Fruit fly (Drosophila melanogaster) whole organism, larva: ENCODE data around the gene IRSp53.
A peak's percentile ranks its signal among the peaks of the same experiment; 100 is the strongest.

Source experiments
- noc ChIP-seq: fragments of 200-800 bp; sonication (Bioruptor generic); optimal IDR thresholded peaks from 3 replicates; lab custom pipeline; 2019; ENCODE audit warnings: missing biosample characterization, mild to moderate bottlenecking, missing genetic modification characterization, moderate library complexity

The IRSp53 gene

DNA sequence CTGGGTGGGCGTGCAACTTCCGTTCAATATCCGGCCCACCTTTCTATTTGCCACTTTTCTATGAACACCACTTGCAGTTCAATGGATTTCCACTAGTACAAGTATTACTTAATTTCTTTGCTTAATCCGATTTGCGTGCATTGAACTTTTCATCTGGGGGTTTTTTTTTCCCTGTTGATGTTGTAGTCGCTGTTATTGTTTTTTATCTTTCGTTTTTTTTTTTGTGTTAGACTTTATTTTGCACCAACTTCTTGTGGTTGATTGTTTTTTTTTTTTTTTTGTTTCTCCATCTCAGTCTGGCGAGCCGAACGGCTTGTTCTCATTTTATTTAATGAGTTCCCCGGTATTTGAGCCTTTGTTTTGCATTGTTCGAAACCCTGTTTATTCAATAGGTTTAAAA, 500 bp downstream of the IRSp53 start:
- no peak for TF ChIP-seq noc (tag; lab: Kevin White, UChicago)

DNA sequence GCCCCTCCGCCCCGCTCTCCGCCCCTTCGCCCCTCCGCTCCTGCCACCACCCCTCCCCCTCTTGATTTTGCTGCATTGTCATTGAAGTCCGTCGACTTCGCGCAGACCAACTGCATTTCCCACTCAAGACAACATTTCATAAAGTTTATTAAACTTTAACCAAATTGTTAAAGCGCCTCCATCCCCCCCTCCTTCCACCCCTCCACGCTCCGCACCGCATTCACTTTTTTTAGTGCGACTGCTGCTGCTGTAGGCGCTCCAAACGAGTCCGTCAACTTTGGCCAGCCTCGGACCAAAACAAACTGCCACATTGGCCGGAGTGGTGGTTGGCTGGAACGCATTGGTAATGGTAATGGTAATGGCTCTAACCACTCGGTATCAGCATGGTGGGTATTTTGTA, 3.0 kb downstream of the IRSp53 start:
- TF ChIP-seq noc (tag; lab: Kevin White, UChicago) = no peak

DNA sequence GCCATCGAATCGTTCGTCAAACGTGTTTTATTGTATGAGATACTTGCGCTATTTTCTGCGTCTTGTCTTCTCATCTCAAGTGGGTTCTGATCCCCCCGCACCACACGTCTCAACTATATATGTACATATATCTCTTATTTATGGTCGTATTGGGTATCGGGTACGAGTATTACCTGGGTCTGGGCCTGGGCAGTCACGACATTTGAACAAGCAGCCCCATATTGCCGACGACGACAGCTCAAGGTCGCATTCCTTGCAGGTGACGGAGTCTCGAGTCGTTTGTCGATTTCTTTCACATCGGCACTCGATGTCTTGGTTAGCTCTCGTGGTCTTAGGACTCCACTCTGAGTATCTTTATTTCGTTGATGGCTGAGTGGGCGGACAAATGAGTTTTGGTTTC, 9.2 kb downstream of the IRSp53 start:
- TF ChIP-seq noc (tag; lab: Kevin White, UChicago) = no peak

DNA sequence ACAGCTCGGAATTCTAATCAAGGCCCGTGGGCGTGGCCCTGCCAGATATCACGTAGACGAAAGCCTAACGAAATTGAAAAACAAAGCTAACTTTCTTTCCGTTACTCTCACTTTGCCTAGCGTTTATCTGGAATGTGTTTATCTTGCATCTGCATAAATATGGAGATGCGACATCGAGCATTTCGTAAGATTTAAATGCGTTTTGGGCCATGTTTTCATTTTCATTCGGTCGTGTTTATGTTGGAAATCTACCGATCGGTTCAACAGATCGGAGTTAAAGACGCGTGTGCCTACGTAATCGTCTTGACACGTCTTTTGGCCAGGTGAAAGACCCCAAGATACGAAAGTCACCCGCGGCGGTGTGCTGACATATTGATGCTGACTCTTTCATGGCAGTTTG, 11.8 kb downstream of the IRSp53 start:
- TF ChIP-seq noc (tag; lab: Kevin White, UChicago) = no peak

DNA sequence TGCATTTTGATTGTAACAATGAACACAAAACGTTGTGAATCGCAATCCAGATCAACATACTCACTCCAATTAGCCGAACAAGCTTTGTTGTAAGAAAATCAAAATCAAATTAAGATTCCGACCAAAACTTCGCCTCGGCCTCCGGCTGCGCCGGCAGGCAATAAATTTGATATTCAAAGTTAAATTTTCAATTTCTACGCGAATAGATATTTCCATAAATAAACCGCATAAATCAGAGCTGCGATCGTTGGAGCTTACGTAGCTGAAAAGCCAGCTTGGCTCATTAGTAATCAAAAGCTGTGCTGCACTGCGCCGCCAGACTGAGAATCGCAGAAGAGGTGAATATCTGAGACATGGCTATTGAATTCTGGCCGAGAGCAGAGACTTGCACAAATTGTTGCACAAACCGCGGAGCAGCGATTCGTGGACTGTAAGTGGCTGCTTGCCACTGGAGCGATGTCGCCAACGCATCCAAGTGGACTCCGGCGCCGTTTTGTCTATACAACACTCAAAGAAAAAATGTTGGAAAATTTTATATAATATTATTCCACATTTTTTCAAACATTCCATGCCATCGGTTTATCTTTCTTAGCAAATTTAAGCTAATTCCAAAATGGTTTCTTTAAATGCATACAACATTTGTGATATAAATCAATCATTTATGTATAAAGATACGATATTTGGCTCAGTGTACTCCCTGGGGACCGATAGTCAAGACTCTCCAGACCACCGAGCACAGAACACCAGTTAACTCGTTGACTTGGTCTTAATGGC, 12.8 kb downstream of the IRSp53 start:
- TF ChIP-seq noc (tag; lab: Kevin White, UChicago) = peak; percentile 38

DNA sequence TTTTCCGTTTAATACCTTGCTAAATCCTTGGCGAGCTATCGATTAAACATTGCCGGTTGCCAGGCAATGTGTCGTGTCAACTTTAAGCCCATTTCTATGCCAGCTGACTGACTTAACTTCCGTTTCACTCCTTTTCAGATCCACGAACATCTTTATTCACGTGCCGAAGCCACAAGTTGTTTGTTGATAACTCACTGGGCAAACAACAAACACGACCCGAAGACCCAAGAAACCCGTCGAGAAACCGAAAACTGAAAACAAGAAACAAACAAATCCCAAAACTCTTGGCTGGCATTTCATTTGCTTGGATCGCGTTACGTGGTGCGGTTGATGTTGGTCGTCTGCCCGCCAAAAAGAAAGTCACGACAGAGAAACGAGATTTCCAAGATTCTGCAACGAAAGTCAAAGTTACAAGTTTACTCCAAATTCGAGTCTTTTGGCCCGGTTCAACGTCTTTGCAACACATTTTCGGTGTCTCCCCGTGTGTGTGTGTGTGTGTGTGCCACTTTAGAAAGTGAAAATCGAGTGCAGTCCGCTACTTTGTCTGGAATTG, 15.0 kb downstream of the IRSp53 start, which contains the start of gene CG6216:
CG6216 (minus strand) TSS at position 51 of the 553 bp plus-strand sequence.
- no peak for TF ChIP-seq noc (tag; lab: Kevin White, UChicago)

DNA sequence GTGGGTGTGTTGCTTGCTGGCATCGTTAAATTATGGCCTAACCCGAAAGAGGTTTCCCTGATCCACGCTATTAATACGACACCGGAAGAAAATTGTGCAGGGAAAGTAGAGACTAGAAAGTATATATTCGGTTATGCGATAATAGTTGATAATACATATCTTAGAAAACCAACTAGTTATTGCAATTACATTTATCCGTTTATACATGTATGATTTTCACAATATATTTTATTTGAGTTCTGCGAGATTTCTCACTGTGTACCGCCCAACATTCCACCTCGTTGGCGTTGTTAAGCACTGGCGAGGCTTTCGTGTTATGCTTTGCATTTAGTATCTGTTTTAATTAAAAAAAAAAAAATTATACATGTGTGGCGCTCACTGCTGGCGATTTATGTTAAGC, 19.5 kb downstream of the IRSp53 start:
- no peak for TF ChIP-seq noc (tag; lab: Kevin White, UChicago)

DNA sequence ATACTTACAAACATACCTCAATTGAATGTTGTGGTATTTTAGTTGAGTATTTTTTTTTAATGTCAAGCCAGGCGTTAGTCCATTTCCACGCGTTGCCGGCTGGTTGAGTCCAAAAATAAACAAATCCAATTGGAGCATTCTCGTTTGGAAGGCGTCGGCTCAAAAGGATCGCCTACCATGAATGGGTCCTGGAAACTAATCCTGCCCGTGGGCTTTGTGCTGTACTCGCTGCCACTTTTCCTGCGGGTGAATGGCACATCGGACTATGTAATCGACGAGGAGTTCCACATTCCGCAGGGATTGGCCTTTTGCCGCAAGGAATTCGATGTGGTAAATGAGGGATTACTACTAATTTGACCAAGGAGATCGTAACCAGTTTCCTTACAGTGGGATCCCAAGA, 29.1 kb downstream of the IRSp53 start, which contains the start of gene Alg10:
Alg10 (plus strand) TSS at position 73 of the 400 bp plus-strand sequence.
- no peak for TF ChIP-seq noc (tag; lab: Kevin White, UChicago)

DNA sequence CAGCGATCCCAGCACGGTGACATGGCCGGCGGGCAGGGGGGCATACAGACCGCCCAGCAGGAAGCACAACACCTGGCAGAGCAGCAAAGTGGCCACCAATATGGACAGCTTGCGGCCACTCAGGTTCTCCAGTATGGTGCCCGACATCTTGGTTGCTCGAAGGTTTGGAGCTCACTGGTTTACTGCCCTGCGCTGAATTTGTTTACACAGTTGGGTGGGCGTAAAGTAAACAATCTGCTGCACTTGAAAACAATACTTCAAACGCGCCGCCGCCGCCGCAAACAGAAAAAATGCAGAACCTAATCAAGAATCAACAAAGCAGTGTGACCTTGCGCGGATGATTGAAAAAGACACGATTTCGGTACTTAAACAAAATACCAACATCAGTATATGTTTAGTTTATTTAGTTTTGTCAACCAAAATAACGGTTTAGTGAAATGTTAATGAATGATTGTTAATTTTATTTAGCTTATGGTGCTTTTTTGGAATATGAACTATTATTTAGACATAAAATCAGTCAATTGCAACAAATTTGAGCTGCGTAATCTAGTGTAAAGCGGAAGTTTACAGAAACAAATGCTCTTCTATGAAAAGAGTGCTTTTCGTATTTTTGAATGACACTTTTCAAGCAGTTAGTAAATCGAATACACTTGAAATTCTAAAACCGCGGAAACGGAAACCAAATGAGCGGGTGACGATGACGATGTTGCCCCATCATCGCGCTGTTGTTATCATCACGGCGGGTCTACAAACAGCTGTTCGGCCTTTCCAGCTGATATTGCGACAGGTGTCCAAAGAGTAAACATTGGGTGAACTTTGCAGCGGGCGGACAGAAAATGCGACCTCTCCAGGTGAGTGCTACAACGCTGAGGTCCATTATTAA, 33.7 kb downstream of the IRSp53 start, which contains the start of the genes wls and Adck5:
wls (minus strand) TSS at position 327 of the 883 bp plus-strand sequence.
Adck5 (plus strand) TSS at position 519 of the 883 bp plus-strand sequence.
- TF ChIP-seq noc (tag; lab: Kevin White, UChicago) = no peak

DNA sequence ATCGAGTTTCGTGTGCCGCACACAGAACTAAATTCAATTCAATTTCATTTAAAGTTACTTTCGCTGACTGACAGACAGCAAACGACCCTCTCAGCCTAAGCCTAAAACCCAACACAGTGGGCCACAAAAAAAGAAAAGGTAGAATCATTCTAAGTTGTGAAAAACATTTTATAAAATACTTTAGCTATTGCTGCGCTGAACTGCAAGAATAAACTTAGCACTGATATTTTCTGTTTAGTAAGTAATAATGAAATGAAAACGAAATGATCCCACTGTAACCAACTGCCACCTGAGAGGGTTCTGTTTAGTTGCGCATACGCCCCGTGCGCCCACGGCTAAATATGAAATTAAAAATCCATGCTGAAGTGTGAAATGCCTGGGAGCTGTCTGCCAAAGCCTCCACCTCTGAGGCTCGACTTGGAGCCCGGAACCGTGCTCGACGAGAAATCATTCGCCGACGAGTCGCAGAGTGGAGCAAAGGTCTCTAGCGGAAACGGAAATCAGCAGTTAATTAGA, 37.3 kb downstream of the IRSp53 start, which contains the start of gene CG14142:
CG14142 (plus strand) TSS at position 466 of the 516 bp plus-strand sequence.
- no peak for TF ChIP-seq noc (tag; lab: Kevin White, UChicago)

DNA sequence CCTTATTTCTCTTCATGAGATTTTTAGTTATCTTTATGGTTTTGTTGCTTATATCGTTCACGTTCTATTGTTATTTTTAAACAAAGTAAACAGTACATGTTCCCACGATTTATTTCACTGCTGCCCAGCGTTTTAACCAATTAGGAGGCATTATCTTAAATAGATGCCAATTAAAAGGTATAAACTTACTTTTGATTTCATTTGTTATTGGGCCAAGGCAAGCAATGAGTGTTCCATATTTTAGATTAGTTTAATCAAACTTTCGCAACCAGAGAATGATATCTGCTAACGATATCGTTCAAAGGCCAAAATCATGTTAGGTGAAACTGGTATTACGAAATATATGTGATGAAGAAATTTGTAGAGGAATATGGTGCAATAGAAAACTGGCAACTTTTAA, 47.1 kb downstream of the IRSp53 start:
- no peak for TF ChIP-seq noc (tag; lab: Kevin White, UChicago)

DNA sequence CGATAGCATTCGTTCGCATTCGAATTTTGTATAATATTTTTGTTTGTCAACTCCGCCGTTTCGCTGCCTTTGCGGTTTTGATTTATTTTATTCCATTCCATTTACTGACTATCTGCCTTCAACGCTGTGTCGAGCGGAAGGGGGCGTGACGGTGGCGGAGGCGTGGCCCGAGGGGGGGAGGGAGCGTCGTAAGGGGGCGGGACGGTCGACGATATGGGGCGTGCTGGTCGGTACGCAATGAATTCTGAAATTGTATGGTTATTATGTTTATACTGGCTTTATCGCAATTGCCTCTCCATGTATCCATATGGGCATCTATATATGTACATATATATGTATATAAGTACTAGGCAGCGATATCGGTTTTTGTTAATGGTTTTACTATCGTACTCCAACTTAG, 48.1 kb downstream of the IRSp53 start:
- no peak for TF ChIP-seq noc (tag; lab: Kevin White, UChicago)

DNA sequence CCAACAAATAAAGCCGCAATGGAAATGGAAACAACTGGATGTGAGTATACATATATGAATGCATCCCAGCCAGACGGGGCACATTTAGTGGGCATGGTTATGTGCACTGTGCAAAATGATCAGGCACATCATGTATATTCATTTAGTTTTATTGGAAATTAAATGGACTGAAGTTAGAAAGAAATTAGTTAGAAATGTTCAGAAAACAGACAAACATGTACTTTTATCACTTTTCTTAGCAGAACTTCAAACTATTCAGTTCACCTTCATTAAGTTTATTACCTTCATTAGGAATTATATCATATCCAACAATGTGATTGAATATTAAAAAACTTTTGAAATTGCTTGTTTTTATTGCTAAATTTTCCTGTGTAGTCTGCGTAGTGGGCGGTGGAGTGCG, 50.9 kb downstream of the IRSp53 start:
- no peak for TF ChIP-seq noc (tag; lab: Kevin White, UChicago)

DNA sequence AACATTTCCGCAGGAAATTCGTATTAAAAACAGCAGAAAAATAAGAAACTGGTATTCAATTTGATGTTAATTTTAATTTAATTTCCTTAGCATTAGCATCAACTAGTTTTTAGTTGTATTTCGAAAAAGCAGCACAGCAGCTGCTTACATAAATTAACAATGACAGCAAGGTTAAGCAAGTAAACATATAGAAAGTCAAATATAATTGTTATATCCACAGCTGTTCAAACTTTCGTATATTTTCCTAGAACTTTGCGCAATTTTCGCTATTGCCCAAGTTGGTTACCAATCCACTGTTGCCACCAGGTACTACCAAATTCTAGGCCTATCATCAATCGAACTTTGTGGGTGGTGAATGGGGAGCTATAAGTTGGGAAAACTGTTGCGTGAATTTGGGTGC, 54.2 kb downstream of the IRSp53 start:
- TF ChIP-seq noc (tag; lab: Kevin White, UChicago) = no peak

DNA sequence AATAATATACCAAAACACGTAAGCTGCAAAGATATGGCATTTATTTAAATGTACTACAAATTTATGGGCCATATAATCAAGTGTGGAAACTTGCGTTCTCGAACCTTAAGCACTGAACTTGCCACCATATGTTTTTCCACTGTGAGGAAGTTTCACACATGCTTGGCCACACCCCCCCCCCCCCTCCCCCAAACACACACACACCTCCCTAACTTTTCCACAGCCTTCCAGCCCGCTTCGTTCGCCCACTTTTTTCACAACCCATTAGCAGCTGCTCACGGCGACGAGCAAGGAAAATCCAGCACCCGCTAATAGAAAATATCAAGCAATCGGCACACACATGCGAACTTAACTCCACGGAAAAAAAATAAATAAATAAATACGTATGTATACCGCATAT, 59.4 kb downstream of the IRSp53 start:
- no peak for TF ChIP-seq noc (tag; lab: Kevin White, UChicago)

DNA sequence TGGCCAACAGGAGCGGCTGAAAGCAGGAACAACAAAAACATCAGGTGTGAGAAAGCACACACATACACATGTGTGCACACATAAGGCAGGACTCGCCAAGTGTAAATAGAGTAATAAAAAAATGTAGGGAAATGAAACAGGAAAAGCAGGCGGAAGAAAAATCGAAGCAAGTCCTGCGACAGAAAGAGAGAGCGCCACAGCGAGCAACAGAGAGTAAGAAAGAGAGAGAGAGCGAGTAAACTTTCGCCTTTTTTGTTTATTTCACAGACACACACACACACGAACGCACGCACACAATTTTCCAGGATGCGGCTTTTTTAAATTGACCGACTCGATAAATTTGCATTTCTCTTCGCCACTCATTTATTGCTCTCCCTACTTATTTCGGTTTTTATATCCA, 61.0 kb downstream of the IRSp53 start:
- TF ChIP-seq noc (tag; lab: Kevin White, UChicago) = no peak
